Worm (Caenorhabditis elegans) whole organism, L3 larva: ENCODE measurements around the gene frpr-10.
A peak's percentile ranks its signal among the peaks of the same experiment; 100 is the strongest.

Experiments
- R02D3.7 ChIP-seq: fragments of 150-350 bp; optimal IDR thresholded peaks from 2 replicates; lab custom pipeline; 2014; ENCODE audit warnings: missing biosample characterization, missing genetic modification characterization
- ZK546.5 ChIP-seq: sonication (generic microtip); optimal IDR thresholded peaks from 2 replicates; lab custom pipeline; 2017; ENCODE audit warnings: missing biosample characterization, missing genetic modification characterization
- ceh-16 ChIP-seq: sonication (generic microtip); optimal IDR thresholded peaks from 2 replicates; lab custom pipeline; 2017; ENCODE audit warnings: missing biosample characterization, missing genetic modification characterization
- ceh-28 ChIP-seq: fragments of 150-350 bp; optimal IDR thresholded peaks from 2 replicates; lab custom pipeline; 2014; ENCODE audit warnings: missing biosample characterization, missing genetic modification reagents, missing genetic modification characterization
- ceh-82 ChIP-seq: fragments of 150-350 bp; optimal IDR thresholded peaks from 2 replicates; lab custom pipeline; 2014; ENCODE audit warnings: missing biosample characterization, missing genetic modification characterization
- daf-12 ChIP-seq: fragments of 150-350 bp; optimal IDR thresholded peaks from 2 replicates; lab custom pipeline; 2014; ENCODE audit warnings: missing biosample characterization, missing genetic modification reagents, missing genetic modification characterization
- egl-27 ChIP-seq: sonication (generic microtip); optimal IDR thresholded peaks from 4 replicates; lab custom pipeline; 2017; ENCODE audit warnings: missing biosample characterization, missing genetic modification reagents, missing genetic modification characterization
- egl-5 ChIP-seq: fragments of 150-350 bp; optimal IDR thresholded peaks from 2 replicates; lab custom pipeline; 2017; ENCODE audit warnings: missing biosample characterization, missing genetic modification reagents, missing genetic modification characterization, inconsistent platforms
- elt-1 ChIP-seq: fragments of 150-350 bp; optimal IDR thresholded peaks from 2 replicates; lab custom pipeline; 2014; ENCODE audit warnings: missing biosample characterization, missing genetic modification characterization
- elt-2 ChIP-seq: sonication (generic microtip); optimal IDR thresholded peaks from 2 replicates; lab custom pipeline; 2016; ENCODE audit warnings: missing genetic modification reagents, mild to moderate bottlenecking, missing genetic modification characterization, missing compliant biosample characterization
- eor-1 ChIP-seq, 2 experiments: fragments of 150-350 bp; optimal IDR thresholded peaks; 2 replicates each; lab custom pipeline; 2014 to 2018; ENCODE audit warnings: missing biosample characterization in 2 of 2, missing genetic modification characterization in 2 of 2
- fkh-10 ChIP-seq: sonication (generic microtip); optimal IDR thresholded peaks from 2 replicates; lab custom pipeline; 2017; ENCODE audit warnings: missing biosample characterization, missing genetic modification reagents, missing genetic modification characterization
- fos-1 ChIP-seq: fragments of 150-350 bp; optimal IDR thresholded peaks from 2 replicates; lab custom pipeline; 2014; ENCODE audit warnings: missing biosample characterization, missing genetic modification characterization
- hmg-11 ChIP-seq: sonication (generic microtip); optimal IDR thresholded peaks from 2 replicates; lab custom pipeline; 2016; ENCODE audit warnings: missing genetic modification characterization, missing compliant biosample characterization
- jun-1 ChIP-seq: fragments of 150-350 bp; optimal IDR thresholded peaks from 2 replicates; lab custom pipeline; 2014; ENCODE audit warnings: missing biosample characterization, missing genetic modification reagents, missing genetic modification characterization
- lin-15B ChIP-seq: fragments of 150-350 bp; optimal IDR thresholded peaks from 2 replicates; lab custom pipeline; 2014; ENCODE audit warnings: missing biosample characterization, missing genetic modification characterization
- lin-39 ChIP-seq: fragments of 150-350 bp; optimal IDR thresholded peaks from 2 replicates; lab custom pipeline; 2018; ENCODE audit warnings: missing biosample characterization, missing genetic modification reagents, missing genetic modification characterization
- lsy-12 ChIP-seq: sonication (generic microtip); optimal IDR thresholded peaks from 2 replicates; lab custom pipeline; 2016; ENCODE audit warnings: mild to moderate bottlenecking, missing genetic modification characterization, missing compliant biosample characterization
- mml-1 ChIP-seq: fragments of 150-350 bp; sonication (generic microtip); optimal IDR thresholded peaks from 3 replicates; lab custom pipeline; 2014; ENCODE audit warnings: missing biosample characterization, missing genetic modification characterization
- nfya-1 ChIP-seq: sonication (generic microtip); optimal IDR thresholded peaks from 2 replicates; lab custom pipeline; 2017; ENCODE audit warnings: missing genetic modification characterization, mild to moderate bottlenecking, missing compliant biosample characterization, antibody characterized with exemption, moderate library complexity; ENCODE audit not compliant: insufficient read depth
- nhr-23 ChIP-seq: fragments of 150-350 bp; optimal IDR thresholded peaks from 2 replicates; lab custom pipeline; 2014; ENCODE audit warnings: missing biosample characterization, missing genetic modification reagents, missing genetic modification characterization
- nhr-237 ChIP-seq: fragments of 150-350 bp; optimal IDR thresholded peaks from 2 replicates; lab custom pipeline; 2014; ENCODE audit warnings: missing biosample characterization, missing genetic modification characterization
- nhr-25 ChIP-seq: sonication (generic microtip); optimal IDR thresholded peaks from 2 replicates; lab custom pipeline; 2017; ENCODE audit warnings: missing biosample characterization, missing genetic modification characterization
- nhr-28 ChIP-seq: fragments of 150-350 bp; optimal IDR thresholded peaks from 2 replicates; lab custom pipeline; 2014; ENCODE audit warnings: missing biosample characterization, missing genetic modification characterization
- nhr-43 ChIP-seq: sonication (generic microtip); optimal IDR thresholded peaks from 2 replicates; lab custom pipeline; 2016; ENCODE audit warnings: mild to moderate bottlenecking, missing genetic modification characterization, missing compliant biosample characterization; ENCODE audit not compliant: poor library complexity, severe bottlenecking
- nhr-77 ChIP-seq: fragments of 150-350 bp; optimal IDR thresholded peaks from 2 replicates; lab custom pipeline; 2014; ENCODE audit warnings: missing biosample characterization, missing genetic modification characterization
- pha-4 ChIP-seq: fragments of 150-350 bp; optimal IDR thresholded peaks from 2 replicates; lab custom pipeline; 2014; ENCODE audit warnings: missing biosample characterization, missing genetic modification reagents, missing genetic modification characterization
- sea-2 ChIP-seq: fragments of 150-350 bp; sonication (generic microtip); optimal IDR thresholded peaks from 4 replicates; lab custom pipeline; 2014; ENCODE audit warnings: missing biosample characterization, missing genetic modification reagents, missing genetic modification characterization
- skn-1 ChIP-seq: fragments of 150-350 bp; optimal IDR thresholded peaks from 2 replicates; lab custom pipeline; 2014; ENCODE audit warnings: missing biosample characterization, missing genetic modification characterization
- snpc-4 ChIP-seq: fragments of 150-350 bp; optimal IDR thresholded peaks from 2 replicates; lab custom pipeline; 2014; ENCODE audit warnings: missing biosample characterization, missing genetic modification characterization
- ztf-11 ChIP-seq: fragments of 150-350 bp; optimal IDR thresholded peaks from 2 replicates; lab custom pipeline; 2014; ENCODE audit warnings: missing biosample characterization, missing genetic modification characterization
- ztf-4 ChIP-seq: fragments of 150-350 bp; optimal IDR thresholded peaks from 2 replicates; lab custom pipeline; 2014; ENCODE audit warnings: missing biosample characterization, missing genetic modification characterization

frpr-10 gene

DNA sequence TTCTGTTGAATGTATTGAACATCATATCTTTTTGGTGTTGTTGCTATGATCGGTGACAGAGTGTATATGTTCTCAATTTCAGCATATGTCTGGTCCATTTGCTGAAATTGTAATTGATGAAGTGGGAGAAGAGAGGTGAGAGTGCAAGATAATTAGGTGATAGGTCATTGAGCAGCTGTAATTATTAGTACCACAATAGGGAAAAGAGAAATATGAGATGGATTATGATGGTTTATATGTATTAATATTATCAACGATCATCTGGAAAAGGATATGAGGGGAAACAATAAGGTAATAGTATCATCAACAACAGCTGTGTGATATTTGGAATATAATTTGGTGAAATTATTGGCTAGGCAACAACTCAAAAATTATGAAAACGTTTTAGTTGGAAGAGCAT, 54.7 kb downstream of the frpr-10 start, which contains the start of gene Y42H9B.3:
Gene Y42H9B.3 (minus strand): TSS at position 101 of the 400 bp plus-strand sequence.
- no peak for TF ChIP-seq eor-1 (tag; optimal IDR thresholded peaks at IDR 0.05; lab: Kevin White, UChicago)
- TF ChIP-seq ztf-11 (tag; lab: Kevin White, UChicago): no peak
- no peak for TF ChIP-seq elt-2 (tag; lab: Kevin White, UChicago)
- TF ChIP-seq ceh-28 (tag; lab: Kevin White, UChicago): no peak
- no peak for TF ChIP-seq sea-2 (GFP tag; lab: Kevin White, UChicago)
- no peak for TF ChIP-seq egl-5 (tag; lab: Kevin White, UChicago)

DNA sequence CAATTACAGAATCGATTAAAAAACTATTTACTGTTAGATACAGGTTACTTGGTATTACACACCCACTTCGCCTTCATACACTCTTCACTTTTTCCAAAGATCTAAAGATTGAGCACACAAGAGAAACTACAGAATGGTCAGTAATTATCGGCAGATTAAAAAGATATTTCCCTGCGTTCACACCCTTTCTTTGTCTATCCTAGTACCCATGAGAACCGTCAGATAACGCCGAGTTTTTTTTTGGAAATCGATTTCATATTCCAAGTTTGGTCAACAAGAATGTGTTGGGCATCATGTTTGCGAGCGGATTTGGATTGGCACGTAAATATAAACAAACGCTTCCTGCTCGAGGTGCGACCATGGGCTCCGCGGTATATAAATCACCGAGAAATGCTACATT, 56.2 kb downstream of the frpr-10 start, which contains the start of gene C26B2.8:
Gene C26B2.8 (plus strand): TSS at position 301 of the 400 bp plus-strand sequence.
- TF ChIP-seq nhr-43 (no peak), nhr-25 (tag; lab: Kevin White, UChicago) (no peak), nhr-28 (no peak), nhr-23 (tag; lab: Kevin White, UChicago) (no peak), egl-5 (tag; lab: Kevin White, UChicago) (no peak), fkh-10 (GFP tag; lab: Kevin White, UChicago) (no peak), ceh-16 (tag; lab: Kevin White, UChicago) (no peak), nfya-1 (tag; lab: Kevin White, UChicago) (no peak), elt-1 (tag; lab: Kevin White, UChicago) (no peak), ZK546.5 (tag; lab: Kevin White, UChicago) (no peak), lin-39 (tag; lab: Kevin White, UChicago) (no peak), daf-12 (tag; lab: Kevin White, UChicago) (no peak)

DNA sequence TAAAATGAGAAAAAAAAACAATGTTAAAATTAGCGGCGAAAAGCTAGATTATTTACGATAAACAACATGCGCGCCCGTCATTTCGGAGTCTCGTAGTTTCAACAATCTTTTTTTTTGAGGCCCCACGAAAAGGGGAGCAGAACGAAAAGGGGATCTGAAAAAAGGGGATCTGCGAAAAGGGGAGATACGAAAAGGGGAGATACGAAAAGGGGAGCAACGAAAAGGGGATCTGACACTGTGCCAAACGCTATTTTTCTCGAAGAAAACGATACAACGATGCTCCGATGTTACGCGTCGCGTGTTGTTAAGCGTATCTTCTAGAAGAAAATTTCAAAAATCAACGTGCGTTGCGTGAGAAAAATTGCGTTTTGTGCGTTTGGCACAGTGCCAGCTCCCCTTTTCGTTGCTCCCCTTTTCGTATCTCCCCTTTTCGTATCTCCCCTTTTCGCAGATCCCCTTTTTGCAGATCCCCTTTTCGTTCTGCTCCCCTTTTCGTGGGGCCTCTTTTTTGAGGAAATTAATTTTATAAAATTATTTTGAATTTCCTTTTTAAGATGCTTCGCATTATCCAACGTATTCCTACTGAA, 58.2 kb downstream of the frpr-10 start, which contains the start of gene C26B2.7:
Gene C26B2.7 (plus strand): TSS at position 549 of the 587 bp plus-strand sequence.
- TF ChIP-seq ceh-82 (tag; lab: Kevin White, UChicago): peak; percentile 36
- TF ChIP-seq R02D3.7 (tag; lab: Kevin White, UChicago): peak; percentile 87
- TF ChIP-seq lin-15B: peak; percentile 52
- peak; percentile 74 for TF ChIP-seq pha-4 (tag; lab: Kevin White, UChicago)
- TF ChIP-seq nhr-23 (tag; lab: Kevin White, UChicago): peak; percentile 19
- TF ChIP-seq jun-1: peak; percentile 29
- TF ChIP-seq elt-2 (tag; lab: Kevin White, UChicago): peak; percentile 31
- TF ChIP-seq nhr-43: peak; percentile 80
- peak; percentile 20 for TF ChIP-seq snpc-4 (tag; lab: Kevin White, UChicago)
- peak; percentile 37 for TF ChIP-seq hmg-11
- TF ChIP-seq nfya-1 (tag; lab: Kevin White, UChicago): peak; percentile 55
- peak; percentile 44 for TF ChIP-seq lsy-12 (tag; lab: Kevin White, UChicago)

DNA sequence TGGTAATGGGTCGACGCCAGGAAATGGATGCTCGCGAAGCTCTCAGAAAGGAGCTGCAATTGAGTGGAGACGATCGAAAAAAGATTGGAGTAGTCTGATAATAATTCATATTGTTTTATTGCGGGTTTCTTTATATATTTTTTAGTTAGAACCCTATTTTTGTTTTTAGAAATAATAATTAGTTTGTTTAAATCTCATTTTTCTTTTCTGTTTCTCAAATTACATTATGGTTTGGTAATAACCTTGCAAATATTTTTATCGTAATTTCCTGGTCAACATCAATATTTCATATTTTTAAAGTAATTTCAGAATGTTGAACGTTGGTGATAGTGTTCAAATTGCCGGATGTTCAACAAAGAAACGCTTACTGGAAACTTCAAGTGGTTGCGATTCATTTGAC, 59.1 kb downstream of the frpr-10 start, which contains the start of gene elpc-4:
Gene elpc-4 (plus strand): TSS at position 301 of the 400 bp plus-strand sequence.
- no peak for TF ChIP-seq lsy-12 (tag; lab: Kevin White, UChicago)
- TF ChIP-seq ceh-28 (tag; lab: Kevin White, UChicago): no peak
- no peak for TF ChIP-seq fos-1
- TF ChIP-seq mml-1: no peak
- TF ChIP-seq snpc-4 (tag; lab: Kevin White, UChicago): no peak
- no peak for TF ChIP-seq eor-1 (tag; optimal IDR thresholded peaks at IDR 0.05; lab: Kevin White, UChicago)
- TF ChIP-seq egl-27 (tag; lab: Kevin White, UChicago): no peak
- TF ChIP-seq ztf-4: no peak
- no peak for TF ChIP-seq nhr-77
- no peak for TF ChIP-seq ZK546.5 (tag; lab: Kevin White, UChicago)
- no peak for TF ChIP-seq ceh-82 (tag; lab: Kevin White, UChicago)
- TF ChIP-seq skn-1 (tag; lab: Kevin White, UChicago): no peak
- no peak for TF ChIP-seq egl-5 (tag; lab: Kevin White, UChicago)
- no peak for TF ChIP-seq nhr-237 (tag; lab: Kevin White, UChicago)
